Fruit fly (Drosophila melanogaster) whole organism, embryonic: ENCODE data around the gene Tmtc2.

Experiments
- Ada2b ChIP-seq: fragments of 200-800 bp; sonication (Bioruptor generic); IDR thresholded peaks from 2 replicates; pipeline ENCODE4 v1.3.6; 2022; ENCODE audit warnings: missing biosample characterization, missing genetic modification characterization
- Adf1 ChIP-seq: fragments of 200-800 bp; sonication (Bioruptor generic); IDR thresholded peaks from 2 replicates; pipeline ENCODE4 v1.3.6; 2022; ENCODE audit warnings: missing biosample characterization, missing genetic modification characterization
- CG11093 ChIP-seq: fragments of 200-800 bp; sonication (Bioruptor generic); IDR thresholded peaks from 3 replicates; pipeline ENCODE4 v1.3.6; 2022; ENCODE audit warnings: missing biosample characterization, missing genetic modification characterization
- CG11456 ChIP-seq: fragments of 200-800 bp; sonication (Bioruptor generic); IDR thresholded peaks from 3 replicates; pipeline ENCODE4 v1.3.6; 2022; ENCODE audit warnings: missing biosample characterization, missing genetic modification characterization
- CG12391 ChIP-seq: fragments of 200-800 bp; sonication (Bioruptor generic); optimal IDR thresholded peaks from 3 replicates; lab custom pipeline; 2018; ENCODE audit warnings: missing biosample characterization, mild to moderate bottlenecking, missing genetic modification characterization, moderate library complexity
- CG13296 ChIP-seq: fragments of 200-800 bp; sonication (Bioruptor generic); optimal IDR thresholded peaks from 3 replicates; lab custom pipeline; 2018; ENCODE audit warnings: missing biosample characterization, mild to moderate bottlenecking, missing genetic modification characterization
- CG14667 ChIP-seq: fragments of 200-800 bp; sonication (Bioruptor generic); IDR thresholded peaks from 2 replicates; pipeline ENCODE4 v1.3.6; 2022; ENCODE audit warnings: missing biosample characterization, missing genetic modification characterization
- CG15269 ChIP-seq: fragments of 200-800 bp; sonication (Bioruptor generic); optimal IDR thresholded peaks from 2 replicates; lab custom pipeline; 2018; ENCODE audit warnings: missing biosample characterization, mild to moderate bottlenecking, missing genetic modification characterization, moderate library complexity
- CG1602 ChIP-seq: fragments of 200-800 bp; sonication (Bioruptor generic); optimal IDR thresholded peaks from 3 replicates; lab custom pipeline; 2016; ENCODE audit warnings: missing biosample characterization, missing genetic modification characterization
- CG17328 ChIP-seq: fragments of 200-800 bp; sonication (Bioruptor generic); IDR thresholded peaks from 2 replicates; pipeline ENCODE4 v1.3.6; 2022; ENCODE audit warnings: missing biosample characterization, missing genetic modification characterization
- CG17568 ChIP-seq: fragments of 200-800 bp; sonication (Bioruptor generic); optimal IDR thresholded peaks from 2 replicates; lab custom pipeline; 2018; ENCODE audit warnings: missing biosample characterization, mild to moderate bottlenecking, missing genetic modification characterization, moderate library complexity
- CG17802 ChIP-seq: fragments of 200-800 bp; sonication (Bioruptor generic); optimal IDR thresholded peaks from 2 replicates; lab custom pipeline; 2018; ENCODE audit warnings: missing biosample characterization, mild to moderate bottlenecking, missing genetic modification characterization, moderate library complexity
- CG2199 ChIP-seq: fragments of 200-800 bp; sonication (Bioruptor generic); IDR thresholded peaks from 3 replicates; pipeline ENCODE4 v1.3.6; 2022; ENCODE audit warnings: missing biosample characterization, missing genetic modification characterization
- CG3281 ChIP-seq: fragments of 200-800 bp; sonication (Bioruptor generic); optimal IDR thresholded peaks from 3 replicates; lab custom pipeline; 2017; ENCODE audit warnings: missing biosample characterization, mild to moderate bottlenecking, missing genetic modification characterization
- CG33213 ChIP-seq: fragments of 200-800 bp; sonication (Bioruptor generic); optimal IDR thresholded peaks from 3 replicates; lab custom pipeline; 2016; ENCODE audit warnings: missing biosample characterization, missing genetic modification characterization
- CG3838 ChIP-seq: fragments of 200-800 bp; sonication (Bioruptor generic); optimal IDR thresholded peaks from 3 replicates; lab custom pipeline; 2016; ENCODE audit warnings: missing biosample characterization, missing genetic modification characterization
- CG4360 ChIP-seq: fragments of 200-800 bp; sonication (Bioruptor generic); IDR thresholded peaks from 2 replicates; pipeline ENCODE4 v1.3.6; 2022; ENCODE audit warnings: missing biosample characterization, missing genetic modification characterization
- CG4707 ChIP-seq: fragments of 200-800 bp; sonication (Bioruptor generic); optimal IDR thresholded peaks from 2 replicates; lab custom pipeline; 2018; ENCODE audit warnings: missing biosample characterization, mild to moderate bottlenecking, missing genetic modification characterization, moderate library complexity
- CG4730 ChIP-seq: fragments of 200-800 bp; sonication (Bioruptor generic); IDR thresholded peaks from 2 replicates; pipeline ENCODE4 v1.3.6; 2022; ENCODE audit warnings: missing biosample characterization, missing genetic modification characterization
- CG6765 ChIP-seq: fragments of 200-800 bp; sonication (Bioruptor generic); optimal IDR thresholded peaks from 3 replicates; lab custom pipeline; 2017; ENCODE audit warnings: missing biosample characterization, mild to moderate bottlenecking, missing genetic modification characterization
- CG7839 ChIP-seq: fragments of 200-800 bp; sonication (Bioruptor generic); optimal IDR thresholded peaks from 3 replicates; lab custom pipeline; 2018; ENCODE audit warnings: missing biosample characterization, mild to moderate bottlenecking, missing genetic modification characterization, moderate library complexity
- CTCF ChIP-seq: fragments of 200-800 bp; sonication (Bioruptor generic); optimal IDR thresholded peaks from 2 replicates; lab custom pipeline; 2017; ENCODE audit warnings: missing biosample characterization, mild to moderate bottlenecking, missing genetic modification characterization, moderate library complexity
- Dp ChIP-seq: fragments of 200-800 bp; sonication (Bioruptor generic); optimal IDR thresholded peaks from 2 replicates; lab custom pipeline; 2018; ENCODE audit warnings: missing biosample characterization, mild to moderate bottlenecking, missing genetic modification characterization, moderate library complexity
- E2f2 ChIP-seq: fragments of 200-800 bp; sonication (Bioruptor generic); IDR thresholded peaks from 2 replicates; pipeline ENCODE4 v1.3.6; 2022; ENCODE audit warnings: missing biosample characterization, missing genetic modification characterization
- Elba2 ChIP-seq: fragments of 200-800 bp; sonication (Bioruptor generic); optimal IDR thresholded peaks from 3 replicates; lab custom pipeline; 2016; ENCODE audit warnings: missing biosample characterization, missing genetic modification characterization
- Ets97D ChIP-seq: fragments of 200-800 bp; sonication (Bioruptor generic); optimal IDR thresholded peaks from 3 replicates; lab custom pipeline; 2016; ENCODE audit warnings: missing biosample characterization, missing genetic modification characterization
- H2.0 ChIP-seq: fragments of 200-800 bp; sonication (Bioruptor generic); IDR thresholded peaks from 2 replicates; pipeline ENCODE4 v1.3.6; 2022; ENCODE audit warnings: missing biosample characterization, missing genetic modification characterization
- HLHmδ ChIP-seq: fragments of 200-800 bp; sonication (Bioruptor generic); optimal IDR thresholded peaks from 2 replicates; lab custom pipeline; 2018; ENCODE audit warnings: missing biosample characterization, mild to moderate bottlenecking, missing genetic modification characterization, moderate library complexity
- Hey ChIP-seq: fragments of 200-800 bp; sonication (Bioruptor generic); optimal IDR thresholded peaks from 3 replicates; lab custom pipeline; 2018; ENCODE audit warnings: missing biosample characterization, mild to moderate bottlenecking, missing genetic modification characterization
- HmgZ ChIP-seq: fragments of 200-800 bp; sonication (Bioruptor generic); optimal IDR thresholded peaks from 2 replicates; lab custom pipeline; 2018; ENCODE audit warnings: missing biosample characterization, mild to moderate bottlenecking, missing genetic modification characterization
- Hmr ChIP-seq: fragments of 200-800 bp; sonication (Bioruptor generic); optimal IDR thresholded peaks from 3 replicates; lab custom pipeline; 2017; ENCODE audit warnings: mild to moderate bottlenecking, missing biosample characterization, missing genetic modification reagents, missing genetic modification characterization
- Med ChIP-seq: fragments of 200-800 bp; sonication (Bioruptor generic); peaks from one replicate; lab custom pipeline; 2016; ENCODE audit warnings: missing biosample characterization, missing genetic modification characterization, mild to moderate bottlenecking, inconsistent platforms, moderate library complexity
- Myb ChIP-seq: fragments of 200-800 bp; sonication (Bioruptor generic); optimal IDR thresholded peaks from 2 replicates; lab custom pipeline; 2016; ENCODE audit warnings: missing biosample characterization, missing genetic modification characterization
- NfI ChIP-seq: fragments of 200-800 bp; sonication (Bioruptor generic); optimal IDR thresholded peaks from 3 replicates; lab custom pipeline; 2018; ENCODE audit warnings: missing biosample characterization, mild to moderate bottlenecking, missing genetic modification characterization, moderate library complexity
- Oli ChIP-seq: fragments of 200-800 bp; sonication (Bioruptor generic); optimal IDR thresholded peaks from 2 replicates; lab custom pipeline; 2018; ENCODE audit warnings: missing biosample characterization, mild to moderate bottlenecking, missing genetic modification characterization, moderate library complexity
- Sin3A ChIP-seq: fragments of >200 bp; optimal IDR thresholded peaks from 2 replicates; lab custom pipeline; 2018
- Tbp ChIP-seq: fragments of >200 bp; optimal IDR thresholded peaks from 2 replicates; lab custom pipeline; 2018; ENCODE audit warnings: missing biosample characterization, missing genetic modification characterization
- Xrp1 ChIP-seq: fragments of 200-800 bp; sonication (Bioruptor generic); IDR thresholded peaks from 2 replicates; pipeline ENCODE4 v1.3.6; 2022; ENCODE audit warnings: missing biosample characterization, missing genetic modification characterization
- ap ChIP-seq: fragments of 200-800 bp; sonication (Bioruptor generic); IDR thresholded peaks from 2 replicates; pipeline ENCODE4 v1.3.6; 2022; ENCODE audit warnings: missing biosample characterization, missing genetic modification characterization
- cas ChIP-seq: fragments of 200-800 bp; sonication (Bioruptor generic); IDR thresholded peaks from 2 replicates; pipeline ENCODE4 v1.3.6; 2022; ENCODE audit warnings: missing biosample characterization, missing genetic modification characterization
- cwo ChIP-seq: fragments of 200-800 bp; sonication (Bioruptor generic); optimal IDR thresholded peaks from 3 replicates; lab custom pipeline; 2017; ENCODE audit warnings: missing biosample characterization, missing genetic modification characterization, mild to moderate bottlenecking, moderate library complexity, missing genetic modification reagents
- gem ChIP-seq: fragments of 200-800 bp; sonication (Bioruptor generic); optimal IDR thresholded peaks from 2 replicates; lab custom pipeline; 2019; ENCODE audit warnings: missing biosample characterization, mild to moderate bottlenecking, missing genetic modification characterization, moderate library complexity
- grn ChIP-seq: fragments of 200-800 bp; sonication (Bioruptor generic); optimal IDR thresholded peaks from 3 replicates; lab custom pipeline; 2017; ENCODE audit warnings: missing biosample characterization, missing genetic modification characterization
- hth ChIP-seq: fragments of >200 bp; optimal IDR thresholded peaks from 2 replicates; lab custom pipeline; 2017; ENCODE audit warnings: inconsistent platforms
- jigr1 ChIP-seq: fragments of 200-800 bp; sonication (Bioruptor generic); IDR thresholded peaks from 3 replicates; pipeline ENCODE4 v1.3.6; 2022; ENCODE audit warnings: missing biosample characterization, missing genetic modification characterization
- lola ChIP-seq, 3 experiments: fragments of >200 bp in 2 of 3; fragments of 200-800 bp in 1 of 3; sonication (Bioruptor generic) in 1 of 3; optimal IDR thresholded peaks; 2 replicates each; lab custom pipeline; 2017 to 2019; ENCODE audit warnings: missing biosample characterization in 3 of 3, missing genetic modification characterization in 3 of 3, mild to moderate bottlenecking in 1 of 3, moderate library complexity in 1 of 3
- nmo ChIP-seq: fragments of 200-800 bp; sonication (Bioruptor generic); optimal IDR thresholded peaks from 2 replicates; lab custom pipeline; 2018; ENCODE audit warnings: missing biosample characterization, mild to moderate bottlenecking, missing genetic modification characterization, moderate library complexity
- pzg ChIP-seq: fragments of 200-800 bp; sonication (Bioruptor generic); optimal IDR thresholded peaks from 3 replicates; lab custom pipeline; 2018; ENCODE audit warnings: missing biosample characterization, mild to moderate bottlenecking, missing genetic modification characterization, moderate library complexity
- rib ChIP-seq: fragments of 200-800 bp; sonication (Bioruptor generic); IDR thresholded peaks from 2 replicates; pipeline ENCODE4 v1.3.6; 2022; ENCODE audit warnings: missing biosample characterization, missing genetic modification characterization
- stc ChIP-seq: fragments of 200-800 bp; sonication (Bioruptor generic); IDR thresholded peaks from 2 replicates; pipeline ENCODE4 v1.3.6; 2022; ENCODE audit warnings: missing biosample characterization, missing genetic modification characterization
- ttk ChIP-seq: fragments of 200-800 bp; sonication (Bioruptor generic); IDR thresholded peaks from 2 replicates; pipeline ENCODE4 v2.1.2; 2022; ENCODE audit warnings: missing biosample characterization, missing genetic modification characterization
- unc-4 ChIP-seq: fragments of 200-800 bp; sonication (Bioruptor generic); IDR thresholded peaks from 2 replicates; pipeline ENCODE4 v1.3.6; 2022; ENCODE audit warnings: missing biosample characterization, missing genetic modification characterization; ENCODE audit not compliant: partially characterized antibody
- vnd ChIP-seq: fragments of 200-800 bp; sonication (Bioruptor generic); IDR thresholded peaks from 3 replicates; pipeline ENCODE4 v1.3.6; 2022; ENCODE audit warnings: missing biosample characterization, missing genetic modification characterization; ENCODE audit not compliant: partially characterized antibody

The Tmtc2 gene

DNA sequence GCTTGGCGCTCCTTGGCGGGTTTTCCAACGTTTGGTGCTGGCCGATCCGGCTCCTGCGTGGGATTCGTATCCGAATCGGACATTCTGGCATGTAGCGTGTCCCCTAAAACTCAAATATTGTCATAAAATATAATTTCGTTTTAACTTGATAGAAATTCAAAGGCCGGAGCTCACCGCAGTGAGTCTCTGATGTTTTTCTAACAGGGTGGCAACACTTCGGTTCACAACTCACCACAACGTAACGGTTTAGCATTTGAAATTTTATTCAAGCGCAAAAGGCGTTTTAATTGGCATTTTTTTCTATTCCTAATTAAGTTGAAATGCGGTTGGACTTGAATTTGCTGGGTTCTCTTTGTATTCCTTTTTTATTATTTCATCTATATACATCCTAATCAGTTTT, 37.6 kb upstream of the Tmtc2 start, which contains the start of gene CG15824 (continued):
- TF ChIP-seq CG11093 (GFP tag; lab: Robert Waterston, UW) (no peak), Med (GFP tag; lab: Kevin White, UChicago) (peak; percentile 18), CG3838 (GFP tag; lab: Kevin White, UChicago) (no peak), Hey (tag; lab: Kevin White, UChicago) (no peak), stc (no peak), CG15269 (tag; lab: Kevin White, UChicago) (no peak), cas (GFP tag; lab: Robert Waterston, UW) (no peak), Oli (tag; lab: Kevin White, UChicago) (no peak), Elba2 (GFP tag; lab: Kevin White, UChicago) (no peak), hth (lab: Kevin White, UChicago) (no peak), ttk (no peak), Myb (peak; percentile 95), gem (tag; lab: Kevin White, UChicago) (no peak), CG17328 (no peak), CTCF (GFP tag; lab: Kevin White, UChicago) (peak; percentile 46), CG4707 (GFP tag; lab: Kevin White, UChicago) (no peak), vnd (no peak), Ets97D (GFP tag; lab: Kevin White, UChicago) (no peak), HmgZ (tag; lab: Kevin White, UChicago) (no peak), CG14667 (GFP tag; lab: Robert Waterston, UW) (no peak), CG11456 (GFP tag; lab: Robert Waterston, UW) (0 out of 3 replicates have a peak, but pooled peaks have one; percentile 41), CG33213 (GFP tag; lab: Kevin White, UChicago) (no peak), jigr1 (GFP tag; lab: Robert Waterston, UW) (no peak), E2f2 (GFP tag; lab: Robert Waterston, UW) (peak; percentile 88), CG2199 (GFP tag; lab: Robert Waterston, UW) (no peak), CG4730 (GFP tag; lab: Robert Waterston, UW) (no peak), unc-4 (GFP tag; lab: Robert Waterston, UW) (no peak), HLHmδ (GFP tag; lab: Kevin White, UChicago) (no peak), rib (GFP tag; lab: Robert Waterston, UW) (no peak), Xrp1 (GFP tag; lab: Robert Waterston, UW) (no peak), Dp (GFP tag; lab: Kevin White, UChicago) (peak; percentile 79), pzg (GFP tag; lab: Kevin White, UChicago) (peak; percentile 4)

- TF ChIP-seq Oli (tag; lab: Kevin White, UChicago) = peak; percentile 20
- TF ChIP-seq Tbp (GFP tag; lab: Kevin White, UChicago) = no peak
- peak; percentile 55 for TF ChIP-seq Hmr (GFP tag; lab: Kevin White, UChicago)
- TF ChIP-seq Ada2b (GFP tag; lab: Robert Waterston, UW) = 0 out of 2 replicates have a peak, but pooled peaks have one; percentile 6
- no peak for TF ChIP-seq hth (lab: Kevin White, UChicago)
- TF ChIP-seq CG7839 = peak; percentile 49
- TF ChIP-seq NfI = peak; percentile 20
- no peak for TF ChIP-seq Adf1 (GFP tag; lab: Robert Waterston, UW)
- TF ChIP-seq CG12391 (tag; lab: Kevin White, UChicago) = peak; percentile 14
- no peak for TF ChIP-seq Sin3A (lab: Kevin White, UChicago)
- no peak for TF ChIP-seq cwo (GFP tag; lab: Kevin White, UChicago)
- no peak for TF ChIP-seq CG17802 (tag; lab: Kevin White, UChicago)
- TF ChIP-seq CG6765 (GFP tag; lab: Kevin White, UChicago) = no peak
- TF ChIP-seq nmo (GFP tag; lab: Kevin White, UChicago) = peak; percentile 13
- TF ChIP-seq grn (GFP tag; lab: Kevin White, UChicago) = no peak
- no peak for TF ChIP-seq H2.0 (GFP tag; lab: Robert Waterston, UW)
- no peak for TF ChIP-seq lola (GFP tag; optimal IDR thresholded peaks at IDR 0.05; lab: Kevin White, UChicago)
- no peak for TF ChIP-seq CG4360
- peak; percentile 19 for TF ChIP-seq CG3281
- TF ChIP-seq CG13296 (GFP tag; lab: Kevin White, UChicago) = no peak
- no peak for TF ChIP-seq CG1602 (GFP tag; lab: Kevin White, UChicago)
- TF ChIP-seq ap (GFP tag; lab: Robert Waterston, UW) = no peak
- TF ChIP-seq CG17568 (GFP tag; lab: Kevin White, UChicago) = no peak
Observed at dm6 chr2L:886743-887142, 35.9 kb upstream of the Tmtc2 start.
